Worm (Caenorhabditis elegans) whole organism, L4/young adult: ENCODE results near the gene C43H6.6.
A peak's percentile ranks its signal among the peaks of the same experiment; 100 is the strongest.

Source experiments
- W03F9.2 ChIP-seq: fragments of 150-350 bp; optimal IDR thresholded peaks from 2 replicates; lab custom pipeline; 2014; ENCODE audit warnings: missing biosample characterization, missing genetic modification characterization
- dao-5 ChIP-seq: sonication (generic microtip); optimal IDR thresholded peaks from 2 replicates; lab custom pipeline; 2016; ENCODE audit warnings: missing genotype, missing genetic modification characterization, moderate library complexity, missing compliant biosample characterization
- him-1 ChIP-seq: sonication (generic microtip); optimal IDR thresholded peaks from 2 replicates; lab custom pipeline; 2016; ENCODE audit warnings: missing genotype, missing genetic modification reagents, missing genetic modification characterization, missing compliant biosample characterization

- TF ChIP-seq him-1 (no peak), dao-5 (tag; lab: Kevin White, UChicago) (no peak), W03F9.2 (tag; lab: Kevin White, UChicago) (peak; percentile 17)
Observed at ce11 chrX:2382227-2382626, 12.9 kb upstream of the C43H6.6 start.
